Fruit fly (Drosophila melanogaster) whole organism, embryonic: Measurements from ENCODE around the gene CG17826.

ENCODE experiments used
- CG17186 ChIP-seq: fragments of 200-800 bp; sonication (Bioruptor generic); optimal IDR thresholded peaks from 3 replicates; lab custom pipeline; 2017; ENCODE audit warnings: missing biosample characterization, missing genetic modification reagents, missing genetic modification characterization
- CG2678 ChIP-seq: fragments of 200-800 bp; sonication (Bioruptor generic); optimal IDR thresholded peaks from 3 replicates; lab custom pipeline; 2019; ENCODE audit warnings: missing biosample characterization, mild to moderate bottlenecking, missing genetic modification characterization, moderate library complexity

CG17826 gene

dm6 chr3L:11997959-11998358 lies 48.3 kb downstream of the CG17826 start, which contains the start of gene Grip163 (continued):
- TF ChIP-seq CG2678 (no peak), CG17186 (GFP tag; lab: Kevin White, UChicago) (no peak)
